Worm (Caenorhabditis elegans): Measurements from ENCODE around the gene nsph-3.1.

Gene nsph-3.1

DNA sequence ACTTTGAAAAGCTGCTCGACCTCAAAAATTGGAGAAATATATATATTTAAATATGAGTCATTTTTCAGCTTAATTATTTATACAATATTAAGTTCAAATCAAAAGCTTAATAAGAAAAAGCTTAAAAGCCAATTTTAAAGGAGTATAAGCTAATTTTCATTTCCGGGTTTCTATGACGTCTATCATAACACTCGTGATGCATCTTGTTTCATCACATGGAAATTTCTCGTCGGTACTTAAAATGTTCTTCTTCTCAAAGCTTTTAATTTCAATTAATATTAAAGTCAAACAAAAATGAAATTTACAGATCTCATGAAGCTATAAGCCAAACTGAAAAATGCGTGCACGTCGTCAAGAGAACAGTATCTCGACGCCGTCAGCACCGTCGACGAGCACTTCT lies 29.8 kb upstream of the nsph-3.1 start, which contains the start of gene rbr-2:
Gene rbr-2 (plus strand): TSS at position 301 of the 400 bp plus-strand sequence.
- TF ChIP-seq snpc-4 (tag; optimal IDR thresholded peaks at IDR 0.05) = no peak
- TF ChIP-seq ets-5 (GFP tag; IDR thresholded peaks at IDR 0.05) = no peak
- no peak for TF ChIP-seq ceh-82 (tag; optimal IDR thresholded peaks at IDR 0.05)
- TF ChIP-seq fos-1 (tag; optimal IDR thresholded peaks at IDR 0.05) = no peak
- TF ChIP-seq nhr-85 (tag) = no peak
- no peak for TF ChIP-seq xbp-1 (tag; optimal IDR thresholded peaks at IDR 0.05)
- no peak for TF ChIP-seq unc-86 (tag; optimal IDR thresholded peaks at IDR 0.05)
- TF ChIP-seq zag-1 (tag; optimal IDR thresholded peaks at IDR 0.05) = no peak

DNA sequence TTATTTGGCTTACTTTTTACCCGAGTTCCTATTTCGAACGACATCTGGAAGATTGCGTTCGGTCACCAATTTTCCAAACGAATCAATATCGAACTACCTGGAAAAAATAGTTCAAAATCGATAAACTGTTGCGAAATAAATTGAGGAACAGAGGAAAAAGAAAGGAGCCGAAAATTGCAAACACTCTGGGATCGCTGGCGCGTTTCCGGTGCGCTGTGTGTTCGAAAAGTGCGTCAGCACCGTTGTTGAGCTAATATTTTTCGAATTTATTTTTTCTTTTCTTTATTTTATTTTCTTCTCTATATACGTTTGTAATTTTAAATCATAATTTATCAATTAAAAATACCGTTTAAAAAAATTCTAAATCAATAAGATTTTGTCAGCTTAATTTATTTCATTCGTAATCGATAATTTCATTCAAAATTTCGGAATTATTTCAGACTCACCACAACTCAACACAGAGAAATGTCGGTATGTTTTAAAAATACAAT lies 16.5 kb upstream of the nsph-3.1 start, which contains the start of the genes dnc-1 and lsm-7:
Gene dnc-1 (minus strand): TSS at position 142 of the 491 bp plus-strand sequence.
Gene lsm-7 (plus strand): TSS at position 441 of the 491 bp plus-strand sequence.
- TF ChIP-seq hlh-17 (GFP tag; optimal IDR thresholded peaks at IDR 0.05; ENCODE audit: borderline replicate concordance) = no peak
- TF ChIP-seq lir-3 (tag; optimal IDR thresholded peaks at IDR 0.05; ENCODE audit: poor library complexity) = no peak
- peak; percentile 82 for TF ChIP-seq nhr-85 (tag)
- no peak for TF ChIP-seq Y116A8C.19 (tag; optimal IDR thresholded peaks at IDR 0.05; ENCODE audit: borderline replicate concordance)
- TF ChIP-seq blmp-1 (tag; optimal IDR thresholded peaks at IDR 0.05) = no peak
- peak; percentile 67 for TF ChIP-seq jun-1 (tag; optimal IDR thresholded peaks at IDR 0.05)
- peak; percentile 76 to 82 for TF ChIP-seq lin-35 (GFP tag; optimal IDR thresholded peaks at IDR 0.05)
- peak; percentile 45 for TF ChIP-seq fos-1 (tag; optimal IDR thresholded peaks at IDR 0.05)
- peak in 2 of 6 experiments; percentile 45 to 46 for TF ChIP-seq elt-3 (tag; optimal IDR thresholded peaks at IDR 0.05)
- TF ChIP-seq nhr-71 (tag; optimal IDR thresholded peaks at IDR 0.05) = peak; percentile 84
- TF ChIP-seq C34B4.2 (tag; optimal IDR thresholded peaks at IDR 0.05) = no peak
- no peak for TF ChIP-seq ceh-8 (GFP tag; optimal IDR thresholded peaks at IDR 0.05)
- peak; percentile 68 for TF ChIP-seq lin-13 (GFP tag; optimal IDR thresholded peaks at IDR 0.05)
- TF ChIP-seq ceh-88 (GFP tag; IDR thresholded peaks at IDR 0.05) = no peak
- no peak for TF ChIP-seq sup-37 (GFP tag; optimal IDR thresholded peaks at IDR 0.05)
- peak; percentile 41 for TF ChIP-seq lin-39 (tag; optimal IDR thresholded peaks at IDR 0.05)
- TF ChIP-seq C16A3.4 (tag; optimal IDR thresholded peaks at IDR 0.05) = peak; percentile 90
- TF ChIP-seq sox-4 (tag; optimal IDR thresholded peaks at IDR 0.05) = no peak
- TF ChIP-seq nhr-47 (tag; optimal IDR thresholded peaks at IDR 0.05) = peak; percentile 72
- TF ChIP-seq lin-15B (tag; optimal IDR thresholded peaks at IDR 0.05) = peak; percentile 49
- no peak for TF ChIP-seq unc-62 (GFP tag; optimal IDR thresholded peaks at IDR 0.05)
- TF ChIP-seq egl-27 (tag; optimal IDR thresholded peaks at IDR 0.05) = peak in 1 of 2 experiments; percentile 3
- no peak for TF ChIP-seq ztf-4 (tag; optimal IDR thresholded peaks at IDR 0.05)
- TF ChIP-seq efl-1 (optimal IDR thresholded peaks at IDR 0.05) = peak; percentile 64 to 77
- peak; percentile 77 to 96 for TF ChIP-seq efl-1 (GFP tag; optimal IDR thresholded peaks at IDR 0.05 in 1 of 2)
- TF ChIP-seq isw-1 (GFP tag; IDR thresholded peaks at IDR 0.05) = peak; percentile 62
- TF ChIP-seq mab-9 (GFP tag; IDR thresholded peaks at IDR 0.05) = peak; percentile 27; the same call in 1 of the 2 replicates
- peak; percentile 72 for TF ChIP-seq swsn-7 (tag; optimal IDR thresholded peaks at IDR 0.05)
- TF ChIP-seq alr-1 (tag; optimal IDR thresholded peaks at IDR 0.05; ENCODE audit: borderline replicate concordance) = no peak
- TF ChIP-seq mdl-1 (tag; optimal IDR thresholded peaks at IDR 0.05) = peak in 1 of 2 experiments; percentile 34
- peak; percentile 90 for TF ChIP-seq zip-4 (GFP tag; optimal IDR thresholded peaks at IDR 0.05)
- TF ChIP-seq pqm-1 (tag; optimal IDR thresholded peaks at IDR 0.05) = no peak
- TF ChIP-seq fkh-4 (tag; optimal IDR thresholded peaks at IDR 0.05; ENCODE audit: borderline replicate concordance) = no peak
- peak; percentile 62 for TF ChIP-seq tbx-2 (tag; optimal IDR thresholded peaks at IDR 0.05)
- peak; percentile 80 for TF ChIP-seq rnt-1 (tag; optimal IDR thresholded peaks at IDR 0.05)
- TF ChIP-seq ceh-63 (GFP tag; optimal IDR thresholded peaks at IDR 0.05) = no peak
- peak; percentile 20 for TF ChIP-seq nhr-90 (tag; optimal IDR thresholded peaks at IDR 0.05; ENCODE audit: poor library complexity)
- TF ChIP-seq unc-98 (GFP tag; IDR thresholded peaks at IDR 0.05) = no peak
- TF ChIP-seq xbp-1 (tag; optimal IDR thresholded peaks at IDR 0.05) = peak; percentile 57
- peak; percentile 39 for TF ChIP-seq F16B12.6 (tag; optimal IDR thresholded peaks at IDR 0.05)
- peak; percentile 76 for TF ChIP-seq snu-23 (GFP tag; optimal IDR thresholded peaks at IDR 0.05)
- TF ChIP-seq nhr-28 (tag; optimal IDR thresholded peaks at IDR 0.05) = no peak
- peak; percentile 64 for TF ChIP-seq snpc-4 (tag; optimal IDR thresholded peaks at IDR 0.05)
- TF ChIP-seq mef-2 (tag; optimal IDR thresholded peaks at IDR 0.05) = no peak
- TF ChIP-seq ces-1 (GFP tag; optimal IDR thresholded peaks at IDR 0.05) = no peak
- TF ChIP-seq vab-15 (tag; optimal IDR thresholded peaks at IDR 0.05) = no peak
